Fruit fly (Drosophila melanogaster) whole organism, pupa: ENCODE measurements around the gene Anp.

Source experiments
- CG10348 ChIP-seq: fragments of 200-800 bp; sonication (Bioruptor generic); IDR thresholded peaks from 2 replicates; pipeline ENCODE4 v1.3.6; 2022; ENCODE audit warnings: missing biosample characterization, missing genetic modification characterization
- CG12605 ChIP-seq: fragments of 200-800 bp; sonication (Bioruptor generic); IDR thresholded peaks from 2 replicates; pipeline ENCODE4 v1.3.6; 2022; ENCODE audit warnings: missing biosample characterization, missing genetic modification characterization
- CG13204 ChIP-seq: fragments of 200-800 bp; sonication (Bioruptor generic); optimal IDR thresholded peaks from 2 replicates; lab custom pipeline; 2018; ENCODE audit warnings: missing biosample characterization, mild to moderate bottlenecking, missing genetic modification characterization, moderate library complexity
- CG14655 ChIP-seq: fragments of 200-800 bp; sonication (Bioruptor generic); optimal IDR thresholded peaks from 3 replicates; lab custom pipeline; 2017; ENCODE audit warnings: mild to moderate bottlenecking, missing biosample characterization, missing genetic modification reagents, missing genetic modification characterization
- CG15710 ChIP-seq: fragments of 200-800 bp; sonication (Bioruptor generic); optimal IDR thresholded peaks from 2 replicates; lab custom pipeline; 2018; ENCODE audit warnings: missing biosample characterization, mild to moderate bottlenecking, missing genetic modification characterization, moderate library complexity
- CG17806 ChIP-seq: fragments of 200-800 bp; sonication (Bioruptor generic); optimal IDR thresholded peaks from 2 replicates; lab custom pipeline; 2018; ENCODE audit warnings: missing biosample characterization, mild to moderate bottlenecking, missing genetic modification characterization, moderate library complexity
- CG32121 ChIP-seq: fragments of 200-800 bp; sonication (Bioruptor generic); IDR thresholded peaks from 2 replicates; pipeline ENCODE4 v1.3.6; 2022; ENCODE audit warnings: missing biosample characterization, missing genetic modification characterization
- CG34367 ChIP-seq: fragments of 200-800 bp; sonication (Bioruptor generic); optimal IDR thresholded peaks from 2 replicates; lab custom pipeline; 2018; ENCODE audit warnings: missing biosample characterization, mild to moderate bottlenecking, missing genetic modification characterization
- CG4496 ChIP-seq: fragments of 200-800 bp; sonication (Bioruptor generic); IDR thresholded peaks from 3 replicates; pipeline ENCODE4 v1.3.6; 2022; ENCODE audit warnings: missing biosample characterization, missing genetic modification characterization
- CG8159 ChIP-seq: fragments of 200-800 bp; sonication (Bioruptor generic); optimal IDR thresholded peaks from 3 replicates; lab custom pipeline; 2018; ENCODE audit warnings: missing biosample characterization, mild to moderate bottlenecking, missing genetic modification characterization, moderate library complexity
- CG8301 ChIP-seq: fragments of 200-800 bp; sonication (Bioruptor generic); optimal IDR thresholded peaks from 2 replicates; lab custom pipeline; 2018; ENCODE audit warnings: missing biosample characterization, mild to moderate bottlenecking, missing genetic modification characterization
- CG9948 ChIP-seq: fragments of 200-800 bp; sonication (Bioruptor generic); optimal IDR thresholded peaks from 2 replicates; lab custom pipeline; 2018; ENCODE audit warnings: missing biosample characterization, mild to moderate bottlenecking, missing genetic modification characterization, moderate library complexity
- D1 ChIP-seq: fragments of 200-800 bp; sonication (Bioruptor generic); optimal IDR thresholded peaks from 2 replicates; lab custom pipeline; 2018; ENCODE audit warnings: missing biosample characterization, mild to moderate bottlenecking, missing genetic modification characterization, moderate library complexity
- EcR ChIP-seq: fragments of 200-800 bp; sonication (Bioruptor generic); optimal IDR thresholded peaks from 3 replicates; lab custom pipeline; 2019; ENCODE audit warnings: missing biosample characterization, missing genetic modification characterization, mild to moderate bottlenecking, moderate library complexity, missing genetic modification reagents
- Ets98B ChIP-seq: fragments of 200-800 bp; sonication (Bioruptor generic); IDR thresholded peaks from 2 replicates; pipeline ENCODE4 v1.3.6; 2022; ENCODE audit warnings: missing biosample characterization, missing genetic modification characterization
- Pif1A ChIP-seq: fragments of 200-800 bp; sonication (Bioruptor generic); optimal IDR thresholded peaks from 3 replicates; lab custom pipeline; 2016; ENCODE audit warnings: missing biosample characterization, missing genetic modification characterization
- Pif1B ChIP-seq: fragments of 200-800 bp; sonication (Bioruptor generic); optimal IDR thresholded peaks from 3 replicates; lab custom pipeline; 2016; ENCODE audit warnings: missing biosample characterization, missing genetic modification characterization
- Snoo ChIP-seq: fragments of 200-800 bp; sonication (Bioruptor generic); optimal IDR thresholded peaks from 3 replicates; lab custom pipeline; 2017; ENCODE audit warnings: missing biosample characterization, mild to moderate bottlenecking, missing genetic modification characterization, inconsistent platforms
- fd96Ca ChIP-seq: fragments of 200-800 bp; sonication (Bioruptor generic); IDR thresholded peaks from 3 replicates; pipeline ENCODE4 v1.3.6; 2022; ENCODE audit warnings: missing biosample characterization, missing genetic modification characterization
- gl ChIP-seq: fragments of 200-800 bp; sonication (Bioruptor generic); optimal IDR thresholded peaks from 2 replicates; lab custom pipeline; 2018; ENCODE audit warnings: missing biosample characterization, mild to moderate bottlenecking, missing genetic modification characterization
- rn ChIP-seq: fragments of 200-800 bp; sonication (Bioruptor generic); IDR thresholded peaks from 2 replicates; pipeline ENCODE4 v1.3.6; 2022; ENCODE audit warnings: missing biosample characterization, missing genetic modification characterization

Gene Anp

dm6 chr3R:30203104-30203986 is 6.4 kb upstream of the Anp start:
- TF ChIP-seq Ets98B (GFP tag; lab: Robert Waterston, UW) (peak; percentile 83), gl (tag; lab: Kevin White, UChicago) (peak; percentile 50), CG8159 (tag; lab: Kevin White, UChicago) (peak; percentile 74), CG9948 (tag; lab: Kevin White, UChicago) (peak; percentile 68), rn (GFP tag; lab: Robert Waterston, UW) (peak; percentile 57), Snoo (peak; percentile 25), Pif1A (GFP tag; lab: Kevin White, UChicago) (peak; percentile 79), CG17806 (tag; lab: Kevin White, UChicago) (peak; percentile 67), Pif1B (peak; percentile 77), CG15710 (tag; lab: Kevin White, UChicago) (peak; percentile 57), CG13204 (GFP tag; lab: Kevin White, UChicago) (no peak), EcR (GFP tag; lab: Kevin White, UChicago) (peak; percentile 24), CG32121 (GFP tag; lab: Robert Waterston, UW) (peak; percentile 81), CG12605 (peak; percentile 65; the same call in 1 of the 2 replicates), fd96Ca (GFP tag; lab: Robert Waterston, UW) (peak; percentile 84), CG14655 (GFP tag; lab: Kevin White, UChicago) (peak; percentile 77), CG10348 (GFP tag; lab: Robert Waterston, UW) (peak; percentile 78), D1 (tag; lab: Kevin White, UChicago) (no peak), CG4496 (peak; percentile 80), CG8301 (tag; lab: Kevin White, UChicago) (peak; percentile 81), CG34367 (tag; lab: Kevin White, UChicago) (peak; percentile 30)

dm6 chr3R:30204004-30204603 is 5.6 kb upstream of the Anp start:
- no peak for TF ChIP-seq CG4496
- no peak for TF ChIP-seq CG12605
- TF ChIP-seq CG8301 (tag; lab: Kevin White, UChicago): no peak
- no peak for TF ChIP-seq Pif1A (GFP tag; lab: Kevin White, UChicago)
- no peak for TF ChIP-seq CG10348 (GFP tag; lab: Robert Waterston, UW)
- TF ChIP-seq CG32121 (GFP tag; lab: Robert Waterston, UW): no peak
- no peak for TF ChIP-seq rn (GFP tag; lab: Robert Waterston, UW)
- TF ChIP-seq Pif1B: no peak
- TF ChIP-seq CG8159 (tag; lab: Kevin White, UChicago): no peak
- no peak for TF ChIP-seq CG17806 (tag; lab: Kevin White, UChicago)
- TF ChIP-seq, all 21 proteins: peak for 0

DNA sequence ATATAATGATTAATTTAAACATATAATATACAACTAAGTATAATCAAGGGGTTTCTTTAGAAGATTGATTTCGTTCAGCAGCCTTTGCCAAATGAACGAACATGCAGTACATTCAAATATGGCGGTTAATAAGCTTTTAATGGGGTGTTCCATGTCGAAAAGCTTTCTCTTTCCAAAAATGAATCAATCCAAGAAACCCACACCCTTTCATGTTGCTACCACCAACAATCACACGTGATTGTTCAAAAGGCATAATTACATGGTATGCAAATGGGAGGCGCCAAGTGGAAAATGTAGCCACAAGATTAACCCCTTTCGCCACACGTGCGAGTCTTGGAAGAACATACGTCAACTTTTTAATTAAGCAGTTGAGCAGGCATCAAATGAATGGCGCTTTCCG is 3.8 kb upstream of the Anp start:
- TF ChIP-seq CG8159 (tag; lab: Kevin White, UChicago) (no peak), CG15710 (tag; lab: Kevin White, UChicago) (no peak), CG14655 (GFP tag; lab: Kevin White, UChicago) (no peak), Pif1B (no peak), CG17806 (tag; lab: Kevin White, UChicago) (no peak), Snoo (no peak), CG34367 (tag; lab: Kevin White, UChicago) (no peak), Pif1A (GFP tag; lab: Kevin White, UChicago) (no peak), EcR (GFP tag; lab: Kevin White, UChicago) (no peak), CG10348 (GFP tag; lab: Robert Waterston, UW) (no peak), CG9948 (tag; lab: Kevin White, UChicago) (no peak)

dm6 chr3R:30208011-30208410 is 1.7 kb upstream of the Anp start:
- TF ChIP-seq CG14655 (GFP tag; lab: Kevin White, UChicago) (no peak), EcR (GFP tag; lab: Kevin White, UChicago) (no peak), CG12605 (no peak), Pif1B (no peak), CG17806 (tag; lab: Kevin White, UChicago) (no peak), CG32121 (GFP tag; lab: Robert Waterston, UW) (no peak), Snoo (no peak), CG9948 (tag; lab: Kevin White, UChicago) (no peak), CG15710 (tag; lab: Kevin White, UChicago) (no peak), CG13204 (GFP tag; lab: Kevin White, UChicago) (no peak), CG8301 (tag; lab: Kevin White, UChicago) (no peak), CG34367 (tag; lab: Kevin White, UChicago) (no peak)

- TF ChIP-seq D1 (tag; lab: Kevin White, UChicago) (no peak), fd96Ca (GFP tag; lab: Robert Waterston, UW) (no peak), CG14655 (GFP tag; lab: Kevin White, UChicago) (peak; percentile 25), gl (tag; lab: Kevin White, UChicago) (peak; percentile 73), CG8159 (tag; lab: Kevin White, UChicago) (peak; percentile 44), CG8301 (tag; lab: Kevin White, UChicago) (peak; percentile 32), CG34367 (tag; lab: Kevin White, UChicago) (peak; percentile 65), CG12605 (peak; percentile 59; the same call in 1 of the 2 replicates), CG13204 (GFP tag; lab: Kevin White, UChicago) (peak; percentile 55), CG15710 (tag; lab: Kevin White, UChicago) (peak; percentile 45), CG32121 (GFP tag; lab: Robert Waterston, UW) (peak; percentile 62), CG9948 (tag; lab: Kevin White, UChicago) (peak; percentile 18), Pif1A (GFP tag; lab: Kevin White, UChicago) (peak; percentile 58), CG10348 (GFP tag; lab: Robert Waterston, UW) (no peak), CG4496 (peak; percentile 85), Pif1B (peak; percentile 62), EcR (GFP tag; lab: Kevin White, UChicago) (no peak), CG17806 (tag; lab: Kevin White, UChicago) (no peak), Ets98B (GFP tag; lab: Robert Waterston, UW) (peak; percentile 60), Snoo (peak; percentile 80), rn (GFP tag; lab: Robert Waterston, UW) (0 out of 2 replicates have a peak, but pooled peaks have one; percentile 23)
These were observed 823 bp upstream of the Anp start, which contains the start of gene RpS7 for dm6 chr3R:30208766-30209484. RpS7 (minus strand) TSS chr3R:30209020.
